Worm (Caenorhabditis elegans) whole organism, L4/young adult: ENCODE results near the gene aman-1.

Source experiments
- W03F9.2 ChIP-seq: fragments of 150-350 bp; optimal IDR thresholded peaks from 2 replicates; lab custom pipeline; 2014; ENCODE audit warnings: missing biosample characterization, missing genetic modification characterization
- dao-5 ChIP-seq: sonication (generic microtip); optimal IDR thresholded peaks from 2 replicates; lab custom pipeline; 2016; ENCODE audit warnings: missing genotype, missing genetic modification characterization, moderate library complexity, missing compliant biosample characterization
- him-1 ChIP-seq: sonication (generic microtip); optimal IDR thresholded peaks from 2 replicates; lab custom pipeline; 2016; ENCODE audit warnings: missing genotype, missing genetic modification reagents, missing genetic modification characterization, missing compliant biosample characterization

The aman-1 gene

ce11 chrX:4720603-4721529 lies 12.0 kb upstream of the aman-1 start, which contains the start of gene F55D10.4:
Gene F55D10.4, minus strand, starts transcription at chrX:4720653.
- TF ChIP-seq dao-5 (tag; lab: Kevin White, UChicago) (no peak), W03F9.2 (tag; lab: Kevin White, UChicago) (no peak), him-1 (tag; lab: Kevin White, UChicago) (peak; percentile 49)

DNA sequence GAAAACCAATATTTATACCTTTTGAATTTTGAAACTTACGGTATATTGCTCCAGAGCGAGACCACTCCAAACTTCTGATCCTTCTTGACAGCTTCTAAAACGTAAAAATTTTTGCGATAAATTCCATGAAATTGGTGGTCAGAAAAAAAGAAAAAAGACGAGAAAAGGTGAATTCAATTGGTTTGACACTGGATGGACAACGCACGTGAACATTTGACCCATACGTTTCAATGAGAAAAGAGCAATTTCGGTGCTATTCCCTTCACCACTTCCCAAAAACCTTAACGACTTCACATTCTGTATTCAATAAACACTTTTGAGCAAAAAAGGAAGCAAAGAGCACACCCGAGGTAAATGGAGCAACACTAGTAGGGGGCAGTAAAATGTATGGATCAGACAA lies 5.5 kb upstream of the aman-1 start, which contains the start of gene acc-3:
acc-3 (minus strand) TSS at position 101 of the 400 bp plus-strand sequence.
- no peak for TF ChIP-seq dao-5 (tag; lab: Kevin White, UChicago)
- TF ChIP-seq W03F9.2 (tag; lab: Kevin White, UChicago) = no peak
- TF ChIP-seq him-1 (tag; lab: Kevin White, UChicago) = no peak

DNA sequence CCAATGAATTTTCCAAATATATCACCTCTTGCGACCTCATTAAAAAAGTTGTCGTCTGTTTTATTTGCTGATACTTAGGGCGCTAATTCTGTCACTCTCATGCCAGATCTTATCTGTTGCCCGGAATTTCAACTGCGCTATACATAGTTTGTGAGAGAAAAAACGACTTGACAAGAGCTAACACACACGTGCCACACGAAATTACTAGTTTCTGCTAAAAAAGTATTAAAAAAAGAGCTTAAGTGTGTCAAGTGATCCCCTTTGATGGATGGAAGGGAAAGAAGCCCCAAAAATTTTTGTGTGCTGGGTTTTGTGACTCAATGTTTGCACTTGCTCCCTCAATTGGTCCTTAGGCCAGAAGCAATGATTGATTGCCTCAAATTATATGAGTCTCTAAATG lies 7.7 kb downstream of the aman-1 start:
- TF ChIP-seq W03F9.2 (tag; lab: Kevin White, UChicago) = no peak
- TF ChIP-seq dao-5 (tag; lab: Kevin White, UChicago) = no peak
- no peak for TF ChIP-seq him-1 (tag; lab: Kevin White, UChicago)

DNA sequence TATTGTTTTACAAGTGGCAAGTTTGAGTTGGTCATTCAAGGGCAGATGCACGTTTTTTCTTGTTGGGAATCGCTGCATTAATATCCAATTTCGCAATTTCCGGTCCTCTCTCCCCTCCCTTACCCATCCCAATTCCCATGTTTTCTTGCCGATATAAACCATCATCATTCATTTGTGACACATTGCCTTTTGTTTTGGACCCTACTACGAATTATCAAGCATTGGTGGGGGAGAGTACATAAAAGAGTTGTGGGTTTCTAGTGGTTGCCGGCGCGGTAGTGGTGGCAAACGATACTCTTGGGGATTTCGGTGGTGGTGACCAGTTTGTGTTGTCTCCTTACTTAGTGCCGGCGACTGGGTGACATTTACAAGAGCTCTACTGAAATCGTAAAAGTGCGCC lies 9.4 kb downstream of the aman-1 start:
- TF ChIP-seq W03F9.2 (tag; lab: Kevin White, UChicago) = no peak
- no peak for TF ChIP-seq dao-5 (tag; lab: Kevin White, UChicago)
- no peak for TF ChIP-seq him-1 (tag; lab: Kevin White, UChicago)

ce11 chrX:4744037-4744436 lies 11.1 kb downstream of the aman-1 start:
- no peak for TF ChIP-seq dao-5 (tag; lab: Kevin White, UChicago)
- no peak for TF ChIP-seq him-1 (tag; lab: Kevin White, UChicago)
- TF ChIP-seq W03F9.2 (tag; lab: Kevin White, UChicago) = no peak

DNA sequence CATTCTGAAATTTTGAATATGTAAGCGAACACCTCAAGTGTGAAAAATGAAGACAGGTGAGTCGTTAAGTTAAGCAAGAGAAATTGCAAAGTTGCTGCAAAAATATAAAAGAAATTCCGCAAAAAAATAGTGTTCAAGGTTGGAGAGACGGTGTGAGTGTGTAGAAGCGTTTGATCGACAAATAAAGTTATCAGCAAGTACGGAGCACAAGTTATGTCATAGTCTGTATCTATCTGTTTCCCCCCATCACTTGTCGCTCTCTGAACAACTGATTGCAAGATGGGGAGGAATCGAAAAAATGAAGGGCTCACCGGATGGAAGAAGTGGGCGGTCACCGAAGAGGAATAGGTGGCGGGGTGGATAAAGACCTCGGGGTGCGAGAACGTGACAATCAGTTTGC lies 16.2 kb downstream of the aman-1 start, which contains the start of gene lon-2:
lon-2 (minus strand) TSS at position 4 of the 400 bp plus-strand sequence.
- no peak for TF ChIP-seq dao-5 (tag; lab: Kevin White, UChicago)
- no peak for TF ChIP-seq W03F9.2 (tag; lab: Kevin White, UChicago)
- TF ChIP-seq him-1 (tag; lab: Kevin White, UChicago) = no peak

DNA sequence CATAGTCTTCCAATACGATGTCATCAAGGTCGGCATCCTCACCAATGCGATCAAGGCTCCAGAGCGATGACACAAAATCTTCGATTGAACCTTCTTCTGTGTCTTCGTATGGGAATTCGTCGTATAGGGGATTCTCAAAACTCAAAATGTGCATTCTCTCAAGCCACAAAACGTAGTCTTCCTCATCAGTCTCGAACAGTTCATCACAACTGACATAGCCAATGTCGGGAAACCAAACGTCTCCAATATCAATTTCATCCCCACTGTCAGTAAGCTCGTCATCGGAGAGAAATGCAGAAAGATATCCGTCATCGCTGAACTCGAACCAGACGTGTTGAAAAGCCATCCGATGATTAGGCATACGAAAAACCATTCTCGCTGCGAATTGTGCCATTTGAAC lies 21.8 kb downstream of the aman-1 start, which contains the start of gene C39E6.2:
C39E6.2 (minus strand) TSS at position 394 of the 400 bp plus-strand sequence.
- TF ChIP-seq dao-5 (tag; lab: Kevin White, UChicago) = no peak
- TF ChIP-seq him-1 (tag; lab: Kevin White, UChicago) = no peak
- TF ChIP-seq W03F9.2 (tag; lab: Kevin White, UChicago) = no peak

DNA sequence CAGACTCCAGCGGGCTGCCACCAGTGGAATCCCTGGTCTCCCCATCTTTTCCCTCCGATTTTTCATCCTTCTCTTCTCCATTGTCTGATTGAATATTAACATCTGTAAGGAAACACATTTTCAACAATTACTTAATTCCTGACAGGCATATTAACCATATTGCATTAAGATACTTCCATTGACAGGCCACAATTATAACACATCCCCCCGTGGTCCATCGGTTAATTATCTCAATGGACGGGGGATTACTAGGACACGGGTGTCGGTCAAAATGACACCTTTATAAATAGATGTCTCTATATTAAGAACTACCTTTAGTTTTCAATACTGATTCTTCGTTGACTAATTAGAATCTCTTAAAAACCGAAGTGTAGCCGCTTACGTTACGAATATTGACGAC lies 26.8 kb downstream of the aman-1 start:
- TF ChIP-seq W03F9.2 (tag; lab: Kevin White, UChicago) (no peak), him-1 (tag; lab: Kevin White, UChicago) (no peak), dao-5 (tag; lab: Kevin White, UChicago) (no peak)

- TF ChIP-seq W03F9.2 (tag; lab: Kevin White, UChicago) = no peak
- TF ChIP-seq dao-5 (tag; lab: Kevin White, UChicago) = no peak
- no peak for TF ChIP-seq him-1 (tag; lab: Kevin White, UChicago)
These were observed 28.6 kb downstream of the aman-1 start, which contains the start of gene mls-2 for ce11 chrX:4761540-4761939. Gene mls-2, minus strand, starts transcription at chrX:4761640.

DNA sequence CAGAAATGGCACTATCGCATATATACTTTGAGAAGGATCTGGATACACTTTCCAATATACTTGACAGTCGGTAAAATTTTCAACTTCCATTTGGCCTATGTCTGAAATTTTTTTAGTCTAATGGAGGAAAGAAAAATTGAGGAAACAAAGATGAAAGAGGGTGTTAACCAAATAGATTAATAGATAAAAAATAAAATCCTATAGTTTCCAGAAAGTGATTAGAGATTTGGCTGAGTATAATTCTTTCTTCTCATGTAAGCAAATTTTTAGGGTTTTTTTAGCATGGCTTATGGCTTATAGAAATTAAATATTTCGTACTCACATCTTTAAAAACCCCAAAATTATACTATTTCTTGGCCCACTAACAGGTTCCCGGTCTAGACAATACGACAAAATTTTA lies 37.0 kb downstream of the aman-1 start, which contains the start of gene npr-1:
npr-1 (minus strand) TSS at position 101 of the 400 bp plus-strand sequence.
- TF ChIP-seq him-1 (tag; lab: Kevin White, UChicago) (no peak), W03F9.2 (tag; lab: Kevin White, UChicago) (no peak), dao-5 (tag; lab: Kevin White, UChicago) (no peak)

DNA sequence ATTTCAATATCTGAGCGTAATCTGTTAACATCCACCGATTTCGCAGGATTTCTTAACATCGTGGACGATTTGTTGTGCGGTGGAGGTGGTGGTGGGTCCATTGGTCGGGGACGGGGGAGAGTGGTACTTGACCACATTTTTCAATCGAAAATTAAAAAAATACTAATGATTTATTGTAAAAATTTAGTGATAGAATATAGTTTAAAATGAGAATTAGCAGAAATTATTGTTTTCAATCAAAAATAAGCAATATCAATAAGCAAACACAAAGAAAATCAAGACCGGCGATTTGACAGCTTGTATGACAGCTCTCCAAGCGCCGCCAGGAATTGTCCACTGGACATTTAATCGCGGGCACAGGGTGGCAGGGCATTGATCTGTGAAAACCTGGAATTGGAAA lies 49.3 kb downstream of the aman-1 start, which contains the start of gene hum-10:
hum-10 (minus strand) TSS at position 101 of the 400 bp plus-strand sequence.
- TF ChIP-seq W03F9.2 (tag; lab: Kevin White, UChicago) (no peak), him-1 (tag; lab: Kevin White, UChicago) (no peak), dao-5 (tag; lab: Kevin White, UChicago) (no peak)

DNA sequence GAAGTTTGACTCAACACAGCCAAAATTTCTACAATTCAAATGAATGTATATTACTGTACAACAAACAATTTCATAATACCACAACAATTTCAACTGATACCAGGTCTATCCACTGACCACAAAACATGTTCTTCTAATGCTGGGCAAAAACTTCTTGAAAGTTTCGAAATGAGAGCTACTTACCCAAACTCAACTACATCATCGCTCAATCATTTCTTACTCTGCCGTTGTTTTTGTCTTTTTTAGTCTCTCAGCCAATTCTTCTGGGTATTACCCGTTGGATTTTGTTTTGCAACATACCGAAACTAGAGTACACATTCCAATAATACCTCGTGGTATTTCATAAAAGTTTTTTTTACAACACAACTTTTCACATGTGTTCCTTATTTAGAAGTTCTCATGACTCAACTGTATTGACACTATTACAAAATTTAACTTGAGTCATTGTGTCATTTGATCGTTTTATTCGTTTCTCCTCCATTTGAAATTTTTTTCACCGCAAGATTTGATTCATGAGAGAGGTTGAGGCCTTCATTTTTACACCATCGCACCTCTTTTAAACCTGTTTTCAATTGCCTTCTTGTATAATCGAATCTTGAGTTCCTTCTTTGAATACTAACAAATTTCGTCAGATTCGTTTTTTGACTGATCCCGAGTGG lies 50.4 kb downstream of the aman-1 start, which contains the start of gene F43C9.2:
F43C9.2 (plus strand) TSS at position 497 of the 659 bp plus-strand sequence.
- TF ChIP-seq dao-5 (tag; lab: Kevin White, UChicago) = no peak
- TF ChIP-seq W03F9.2 (tag; lab: Kevin White, UChicago) = no peak
- TF ChIP-seq him-1 (tag; lab: Kevin White, UChicago) = no peak
